Fruit fly (Drosophila melanogaster) whole organism, embryonic: Measurements from ENCODE around the gene CG11000.

ENCODE experiments used
- B-H1 ChIP-seq: fragments of 200-800 bp; sonication (Bioruptor generic); IDR thresholded peaks from 3 replicates; pipeline ENCODE4 v1.3.6; 2022; ENCODE audit warnings: missing biosample characterization, missing genetic modification characterization
- Bteb2 ChIP-seq: fragments of 200-800 bp; sonication (Bioruptor generic); optimal IDR thresholded peaks from 2 replicates; lab custom pipeline; 2016; ENCODE audit warnings: missing biosample characterization, missing genetic modification characterization
- CG11456 ChIP-seq: fragments of 200-800 bp; sonication (Bioruptor generic); IDR thresholded peaks from 3 replicates; pipeline ENCODE4 v1.3.6; 2022; ENCODE audit warnings: missing biosample characterization, missing genetic modification characterization
- CG11560 ChIP-seq: fragments of 200-800 bp; sonication (Bioruptor generic); IDR thresholded peaks from 3 replicates; pipeline ENCODE4 v1.3.6; 2022; ENCODE audit warnings: missing biosample characterization, missing genetic modification characterization
- CG13296 ChIP-seq: fragments of 200-800 bp; sonication (Bioruptor generic); optimal IDR thresholded peaks from 3 replicates; lab custom pipeline; 2018; ENCODE audit warnings: missing biosample characterization, mild to moderate bottlenecking, missing genetic modification characterization
- CG15696 ChIP-seq: fragments of 200-800 bp; sonication (Bioruptor generic); optimal IDR thresholded peaks from 2 replicates; lab custom pipeline; 2019; ENCODE audit warnings: missing biosample characterization, mild to moderate bottlenecking, missing genetic modification characterization, moderate library complexity
- CG16815 ChIP-seq: fragments of 200-800 bp; sonication (Bioruptor generic); optimal IDR thresholded peaks from 3 replicates; lab custom pipeline; 2017; ENCODE audit warnings: missing biosample characterization, mild to moderate bottlenecking, missing genetic modification characterization
- CG17186 ChIP-seq: fragments of 200-800 bp; sonication (Bioruptor generic); optimal IDR thresholded peaks from 3 replicates; lab custom pipeline; 2017; ENCODE audit warnings: missing biosample characterization, missing genetic modification reagents, missing genetic modification characterization
- CG17359 ChIP-seq: fragments of 200-800 bp; sonication (Bioruptor generic); optimal IDR thresholded peaks from 3 replicates; lab custom pipeline; 2018; ENCODE audit warnings: missing biosample characterization, mild to moderate bottlenecking, missing genetic modification characterization, moderate library complexity
- CG17612 ChIP-seq: fragments of 200-800 bp; sonication (Bioruptor generic); IDR thresholded peaks from 2 replicates; pipeline ENCODE4 v1.3.6; 2022; ENCODE audit warnings: missing biosample characterization, missing genetic modification characterization
- CG18011 ChIP-seq: fragments of 200-800 bp; sonication (Bioruptor generic); optimal IDR thresholded peaks from 2 replicates; lab custom pipeline; 2017; ENCODE audit warnings: missing biosample characterization, missing genetic modification characterization, mild to moderate bottlenecking, moderate library complexity, missing genotype
- CG2120 ChIP-seq: fragments of 200-800 bp; sonication (Bioruptor generic); optimal IDR thresholded peaks from 3 replicates; lab custom pipeline; 2016; ENCODE audit warnings: missing biosample characterization, missing genetic modification characterization
- CG3995 ChIP-seq: fragments of 200-800 bp; sonication (Bioruptor generic); optimal IDR thresholded peaks from 3 replicates; lab custom pipeline; 2016; ENCODE audit warnings: missing biosample characterization, missing genetic modification characterization
- CG4424 ChIP-seq: fragments of 200-800 bp; sonication (Bioruptor generic); optimal IDR thresholded peaks from 3 replicates; lab custom pipeline; 2016; ENCODE audit warnings: missing biosample characterization, missing genetic modification characterization
- CG5953 ChIP-seq: fragments of 200-800 bp; sonication (Bioruptor generic); IDR thresholded peaks from 2 replicates; pipeline ENCODE4 v1.3.6; 2022; ENCODE audit warnings: missing biosample characterization, missing genetic modification characterization
- CG6254 ChIP-seq: fragments of 200-800 bp; sonication (Bioruptor generic); optimal IDR thresholded peaks from 3 replicates; lab custom pipeline; 2017; ENCODE audit warnings: mild to moderate bottlenecking, missing biosample characterization, missing genetic modification reagents, missing genetic modification characterization
- CG6765 ChIP-seq: fragments of 200-800 bp; sonication (Bioruptor generic); optimal IDR thresholded peaks from 3 replicates; lab custom pipeline; 2017; ENCODE audit warnings: missing biosample characterization, mild to moderate bottlenecking, missing genetic modification characterization
- CG6791 ChIP-seq: fragments of 200-800 bp; sonication (Bioruptor generic); IDR thresholded peaks from 3 replicates; pipeline ENCODE4 v1.3.6; 2022; ENCODE audit warnings: missing biosample characterization, missing genetic modification characterization; ENCODE audit not compliant: partially characterized antibody
- CG7271 ChIP-seq: fragments of 200-800 bp; sonication (Bioruptor generic); optimal IDR thresholded peaks from 2 replicates; lab custom pipeline; 2018; ENCODE audit warnings: missing biosample characterization, mild to moderate bottlenecking, missing genetic modification characterization, moderate library complexity
- CG8281 ChIP-seq: fragments of 200-800 bp; sonication (Bioruptor generic); optimal IDR thresholded peaks from 2 replicates; lab custom pipeline; 2018; ENCODE audit warnings: missing biosample characterization, mild to moderate bottlenecking, missing genetic modification characterization, moderate library complexity
- CG9817 ChIP-seq: fragments of 200-800 bp; sonication (Bioruptor generic); optimal IDR thresholded peaks from 2 replicates; lab custom pipeline; 2018; ENCODE audit warnings: missing biosample characterization, mild to moderate bottlenecking, missing genetic modification characterization, moderate library complexity
- CG9932 ChIP-seq: fragments of 200-800 bp; sonication (Bioruptor generic); IDR thresholded peaks from 2 replicates; pipeline ENCODE4 v1.3.6; 2022; ENCODE audit warnings: missing biosample characterization, missing genetic modification characterization
- Camta ChIP-seq: fragments of 200-800 bp; sonication (Bioruptor generic); optimal IDR thresholded peaks from 2 replicates; lab custom pipeline; 2016; ENCODE audit warnings: missing biosample characterization, missing genetic modification characterization
- Drgx ChIP-seq: fragments of 200-800 bp; sonication (Bioruptor generic); IDR thresholded peaks from 2 replicates; pipeline ENCODE4 v1.3.6; 2022; ENCODE audit warnings: missing biosample characterization, missing genetic modification characterization
- Hsf ChIP-seq: fragments of 200-800 bp; sonication (Bioruptor generic); optimal IDR thresholded peaks from 3 replicates; lab custom pipeline; 2016; ENCODE audit warnings: missing biosample characterization, missing genetic modification characterization
- MESR4 ChIP-seq: fragments of 200-800 bp; sonication (Bioruptor generic); optimal IDR thresholded peaks from 2 replicates; lab custom pipeline; 2018; ENCODE audit warnings: missing biosample characterization, mild to moderate bottlenecking, missing genetic modification characterization, moderate library complexity
- Nf-YA ChIP-seq: fragments of 200-800 bp; sonication (Bioruptor generic); IDR thresholded peaks from 2 replicates; pipeline ENCODE4 v1.3.6; 2022; ENCODE audit warnings: missing biosample characterization, missing genetic modification characterization
- Rx ChIP-seq: fragments of 200-800 bp; sonication (Bioruptor generic); IDR thresholded peaks from 2 replicates; pipeline ENCODE4 v1.3.6; 2022; ENCODE audit warnings: missing biosample characterization, missing genetic modification characterization
- Stat92E ChIP-seq, 3 experiments: fragments of >200 bp in 2 of 3; fragments of 200-800 bp in 1 of 3; sonication (Bioruptor generic) in 1 of 3; optimal IDR thresholded peaks; 2 replicates each; lab custom pipeline; 2017 to 2019; ENCODE audit warnings: missing biosample characterization in 3 of 3, missing genetic modification characterization in 3 of 3, mild to moderate bottlenecking in 1 of 3, moderate library complexity in 1 of 3
- ara ChIP-seq: fragments of 200-800 bp; sonication (Bioruptor generic); IDR thresholded peaks from 2 replicates; pipeline ENCODE4 v1.3.6; 2022; ENCODE audit warnings: missing biosample characterization, missing genetic modification characterization
- bcd ChIP-seq: fragments of 200-800 bp; sonication (Bioruptor generic); optimal IDR thresholded peaks from 2 replicates; lab custom pipeline; 2017; ENCODE audit warnings: missing biosample characterization, mild to moderate bottlenecking, missing genetic modification characterization
- cg ChIP-seq: fragments of 200-800 bp; sonication (Bioruptor generic); optimal IDR thresholded peaks from 3 replicates; lab custom pipeline; 2019; ENCODE audit warnings: missing biosample characterization, mild to moderate bottlenecking, missing genetic modification characterization, moderate library complexity
- corto ChIP-seq: fragments of 200-800 bp; sonication (Bioruptor generic); optimal IDR thresholded peaks from 2 replicates; lab custom pipeline; 2016; ENCODE audit warnings: missing biosample characterization, mild to moderate bottlenecking, missing genetic modification characterization, moderate library complexity
- dimm ChIP-seq: fragments of 200-800 bp; sonication (Bioruptor generic); IDR thresholded peaks from 2 replicates; pipeline ENCODE4 v1.3.6; 2022; ENCODE audit warnings: missing biosample characterization, missing genetic modification characterization
- dm ChIP-seq: fragments of 200-800 bp; sonication (Bioruptor generic); optimal IDR thresholded peaks from 3 replicates; lab custom pipeline; 2016; ENCODE audit warnings: missing biosample characterization, missing genetic modification characterization
- fru ChIP-seq: fragments of >200 bp; optimal IDR thresholded peaks from 2 replicates; lab custom pipeline; 2017
- gce ChIP-seq: fragments of 200-800 bp; sonication (Bioruptor generic); IDR thresholded peaks from 3 replicates; pipeline ENCODE4 v1.3.6; 2022; ENCODE audit warnings: missing biosample characterization, missing genetic modification characterization
- grn ChIP-seq: fragments of 200-800 bp; sonication (Bioruptor generic); optimal IDR thresholded peaks from 3 replicates; lab custom pipeline; 2017; ENCODE audit warnings: missing biosample characterization, missing genetic modification characterization
- knrl ChIP-seq: fragments of 200-800 bp; sonication (Bioruptor generic); IDR thresholded peaks from 3 replicates; pipeline ENCODE4 v1.3.6; 2022; ENCODE audit warnings: missing biosample characterization, missing genetic modification characterization; ENCODE audit not compliant: partially characterized antibody
- mam ChIP-seq: fragments of 200-800 bp; sonication (Bioruptor generic); optimal IDR thresholded peaks from 3 replicates; lab custom pipeline; 2016; ENCODE audit warnings: missing biosample characterization, missing genetic modification characterization
- nerfin-1 ChIP-seq: fragments of 200-800 bp; sonication (Bioruptor generic); optimal IDR thresholded peaks from 3 replicates; lab custom pipeline; 2019; ENCODE audit warnings: missing biosample characterization, mild to moderate bottlenecking, missing genetic modification characterization, moderate library complexity
- nom ChIP-seq: fragments of 200-800 bp; sonication (Bioruptor generic); optimal IDR thresholded peaks from 2 replicates; lab custom pipeline; 2017; ENCODE audit warnings: missing biosample characterization, missing genetic modification characterization, mild to moderate bottlenecking, moderate library complexity, missing genetic modification reagents
- org-1 ChIP-seq: fragments of 200-800 bp; sonication (Bioruptor generic); optimal IDR thresholded peaks from 2 replicates; lab custom pipeline; 2017; ENCODE audit warnings: missing biosample characterization, missing genetic modification characterization
- p53 ChIP-seq: fragments of 200-800 bp; sonication (Bioruptor generic); optimal IDR thresholded peaks from 2 replicates; lab custom pipeline; 2016; ENCODE audit warnings: missing biosample characterization, missing genetic modification characterization
- pita ChIP-seq: fragments of 200-800 bp; sonication (Bioruptor generic); optimal IDR thresholded peaks from 2 replicates; lab custom pipeline; 2017; ENCODE audit warnings: missing biosample characterization, mild to moderate bottlenecking, missing genetic modification characterization
- slou ChIP-seq: fragments of 200-800 bp; sonication (Bioruptor generic); optimal IDR thresholded peaks from 3 replicates; lab custom pipeline; 2016; ENCODE audit warnings: missing biosample characterization, missing genetic modification characterization
- stc ChIP-seq: fragments of 200-800 bp; sonication (Bioruptor generic); IDR thresholded peaks from 2 replicates; pipeline ENCODE4 v1.3.6; 2022; ENCODE audit warnings: missing biosample characterization, missing genetic modification characterization
- tgo ChIP-seq: fragments of 200-800 bp; sonication (Bioruptor generic); IDR thresholded peaks from 3 replicates; pipeline ENCODE4 v1.3.6; 2022; ENCODE audit warnings: missing biosample characterization, missing genetic modification characterization

The CG11000 gene

DNA sequence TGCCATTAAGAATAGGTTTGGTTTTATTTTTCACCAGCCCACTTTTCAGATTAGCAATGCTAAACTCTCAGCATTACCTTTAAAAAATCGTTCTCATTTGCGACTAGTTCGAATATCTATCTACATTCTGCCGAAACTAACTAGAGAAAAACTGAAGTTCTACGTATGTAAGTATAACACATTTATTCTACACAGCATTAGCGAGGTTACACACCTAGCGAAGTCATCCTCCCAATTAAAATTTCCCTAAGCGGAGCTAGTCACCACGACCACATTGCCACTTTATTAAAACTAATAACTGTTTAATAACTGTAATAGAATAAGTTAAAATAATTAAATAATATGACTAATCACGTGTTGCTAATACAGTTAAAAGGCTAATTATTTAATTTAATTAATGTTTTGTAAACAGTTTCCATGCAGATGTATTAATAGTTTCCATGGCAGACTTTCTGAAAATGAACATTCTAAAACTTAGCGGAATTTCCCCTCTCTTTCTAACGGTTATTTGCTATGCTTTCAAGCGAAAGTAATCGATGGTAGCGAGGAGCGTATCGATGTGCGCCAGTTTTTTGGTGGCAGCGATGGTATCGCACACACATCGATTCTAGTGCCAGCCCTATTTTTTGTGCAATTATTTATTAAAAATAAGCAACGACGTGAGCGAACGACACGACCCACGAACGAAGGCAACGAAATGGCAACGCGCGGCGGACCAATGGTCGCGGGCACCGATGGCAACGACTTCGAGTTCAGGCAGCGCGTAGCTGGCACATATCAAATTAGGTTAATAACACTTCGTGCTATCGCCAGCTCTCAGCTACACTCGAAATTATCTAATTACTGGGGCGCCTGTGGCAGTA is 23.2 kb upstream of the CG11000 start, which contains the start of gene jagn (continued):
- TF ChIP-seq knrl (GFP tag; lab: Robert Waterston, UW) (peak; percentile 100), CG6791 (peak; percentile 100), dimm (no peak), CG16815 (GFP tag; lab: Kevin White, UChicago) (no peak), CG6765 (no peak), dm (peak; percentile 55), nerfin-1 (tag; lab: Kevin White, UChicago) (peak; percentile 54), CG4424 (GFP tag; lab: Kevin White, UChicago) (peak; percentile 47), slou (GFP tag; lab: Kevin White, UChicago) (no peak), Drgx (no peak; the same call in 1 of the 2 replicates), mam (peak; percentile 79), CG17186 (GFP tag; lab: Kevin White, UChicago) (peak; percentile 87), Hsf (GFP tag; lab: Kevin White, UChicago) (peak; percentile 67), stc (GFP tag; lab: Robert Waterston, UW) (peak; percentile 40; the same call in 1 of the 2 replicates), B-H1 (GFP tag; lab: Robert Waterston, UW) (no peak), CG7271 (tag; lab: Kevin White, UChicago) (peak; percentile 79), Rx (0 out of 2 replicates have a peak, but pooled peaks have one; percentile 18), ara (GFP tag; lab: Robert Waterston, UW) (peak; percentile 44; the same call in 1 of the 2 replicates), CG11560 (tag; lab: Robert Waterston, UW) (0 out of 3 replicates have a peak, but pooled peaks have one; percentile 38), CG6254 (GFP tag; lab: Kevin White, UChicago) (peak; percentile 12), CG15696 (tag; lab: Kevin White, UChicago) (peak; percentile 13), corto (no peak), bcd (GFP tag; lab: Kevin White, UChicago) (peak; percentile 61), CG13296 (GFP tag; lab: Kevin White, UChicago) (no peak), CG8281 (tag; lab: Kevin White, UChicago) (no peak), CG5953 (peak; percentile 50; the same call in 1 of the 2 replicates), gce (GFP tag; lab: Robert Waterston, UW) (no peak), Nf-YA (GFP tag; lab: Robert Waterston, UW) (0 out of 2 replicates have a peak, but pooled peaks have one; percentile 29), CG9817 (tag; lab: Kevin White, UChicago) (peak; percentile 47), CG2120 (peak; percentile 78), Bteb2 (GFP tag; lab: Kevin White, UChicago) (peak; percentile 19), CG3995 (peak; percentile 14), MESR4 (peak; percentile 93), pita (GFP tag; lab: Kevin White, UChicago) (peak; percentile 95), grn (GFP tag; lab: Kevin White, UChicago) (peak; percentile 1), CG9932 (GFP tag; lab: Robert Waterston, UW) (peak; percentile 95), CG17612 (no peak), CG18011 (peak; percentile 23), Camta (GFP tag; lab: Kevin White, UChicago) (peak; percentile 52), p53 (GFP tag; lab: Kevin White, UChicago) (peak; percentile 14), CG17359 (tag; lab: Kevin White, UChicago) (peak; percentile 31), Stat92E (GFP tag; optimal IDR thresholded peaks at IDR 0.05; lab: Kevin White, UChicago) (peak in 1 of 3 experiments; percentile 9), CG11456 (peak; percentile 88), nom (GFP tag; lab: Kevin White, UChicago) (no peak), tgo (GFP tag; lab: Robert Waterston, UW) (peak; percentile 40; the same call in 2 of the 3 replicates), fru (no peak), org-1 (GFP tag; lab: Kevin White, UChicago) (no peak), cg (GFP tag; lab: Kevin White, UChicago) (no peak)
